Fruit fly (Drosophila melanogaster): ENCODE data around the gene P5CDh1.

- no peak for TF ChIP-seq CTCF (optimal IDR thresholded peaks at IDR 0.05)
- TF ChIP-seq CG8478 (optimal IDR thresholded peaks at IDR 0.05): no peak
Measured at dm6 chr3L:21808003-21808530, 33.1 kb downstream of the P5CDh1 start.

Measured in S2 (cell line).